Worm (Caenorhabditis elegans) whole organism, midembryonic: ENCODE measurements around the gene ZC262.7.

Experiments
- T22C8.4 ChIP-seq: fragments of 200-800 bp; sonication (Bioruptor generic); IDR thresholded peaks from 2 replicates; pipeline ENCODE4 v1.3.6; 2022; ENCODE audit warnings: missing genetic modification characterization, missing compliant biosample characterization
- tab-1 ChIP-seq: fragments of 200-800 bp; sonication (Bioruptor generic); IDR thresholded peaks from 2 replicates; pipeline ENCODE4 v1.3.6; 2022; ENCODE audit warnings: missing genetic modification characterization, missing compliant biosample characterization

- TF ChIP-seq tab-1 (GFP tag; lab: Robert Waterston, UW), result no peak
- TF ChIP-seq T22C8.4 (GFP tag; lab: Robert Waterston, UW), result no peak
These were observed 45.8 kb downstream of the ZC262.7 start for ce11 chrIII:8298216-8298920.
